Fruit fly (Drosophila melanogaster) whole organism, embryonic: Measurements from ENCODE around the gene dlg1.

Experiments
- Asciz ChIP-seq: fragments of 200-800 bp; sonication (Bioruptor generic); optimal IDR thresholded peaks from 2 replicates; lab custom pipeline; 2017; ENCODE audit warnings: missing biosample characterization, mild to moderate bottlenecking, missing genetic modification characterization, missing genetic modification reagents
- Bgb ChIP-seq: fragments of 200-800 bp; sonication (Bioruptor generic); IDR thresholded peaks from 2 replicates; pipeline ENCODE4 v1.3.6; 2022; ENCODE audit warnings: missing biosample characterization, missing genetic modification characterization; ENCODE audit not compliant: partially characterized antibody
- CG10543 ChIP-seq: fragments of 200-800 bp; sonication (Bioruptor generic); optimal IDR thresholded peaks from 3 replicates; lab custom pipeline; 2017; ENCODE audit warnings: missing biosample characterization, mild to moderate bottlenecking, missing genetic modification characterization, moderate library complexity
- CG12236 ChIP-seq: fragments of 200-800 bp; sonication (Bioruptor generic); optimal IDR thresholded peaks from 2 replicates; lab custom pipeline; 2016; ENCODE audit warnings: missing biosample characterization, missing genetic modification characterization
- CG12299 ChIP-seq: fragments of 200-800 bp; sonication (Bioruptor generic); optimal IDR thresholded peaks from 2 replicates; lab custom pipeline; 2018; ENCODE audit warnings: missing biosample characterization, mild to moderate bottlenecking, missing genetic modification characterization
- CG12659 ChIP-seq: fragments of 200-800 bp; sonication (Bioruptor generic); optimal IDR thresholded peaks from 3 replicates; lab custom pipeline; 2017; ENCODE audit warnings: mild to moderate bottlenecking, missing biosample characterization, missing genetic modification reagents, missing genetic modification characterization
- CG12942 ChIP-seq: fragments of 200-800 bp; sonication (Bioruptor generic); optimal IDR thresholded peaks from 3 replicates; lab custom pipeline; 2016; ENCODE audit warnings: missing biosample characterization, missing genetic modification characterization
- CG13624 ChIP-seq: fragments of 200-800 bp; sonication (Bioruptor generic); optimal IDR thresholded peaks from 2 replicates; lab custom pipeline; 2016; ENCODE audit warnings: missing biosample characterization, missing genetic modification characterization
- CG16863 ChIP-seq: fragments of 200-800 bp; sonication (Bioruptor generic); optimal IDR thresholded peaks from 3 replicates; lab custom pipeline; 2016; ENCODE audit warnings: missing biosample characterization, missing genetic modification characterization
- CG17186 ChIP-seq: fragments of 200-800 bp; sonication (Bioruptor generic); optimal IDR thresholded peaks from 3 replicates; lab custom pipeline; 2017; ENCODE audit warnings: missing biosample characterization, missing genetic modification reagents, missing genetic modification characterization
- CG18599 ChIP-seq: fragments of 200-800 bp; sonication (Bioruptor generic); optimal IDR thresholded peaks from 3 replicates; lab custom pipeline; 2017; ENCODE audit warnings: missing biosample characterization, missing genetic modification characterization, mild to moderate bottlenecking, moderate library complexity, missing genetic modification reagents
- CG2129 ChIP-seq: fragments of 200-800 bp; sonication (Bioruptor generic); IDR thresholded peaks from 2 replicates; pipeline ENCODE4 v1.3.6; 2022; ENCODE audit warnings: missing biosample characterization, missing genetic modification characterization; ENCODE audit not compliant: partially characterized antibody
- CG3847 ChIP-seq: fragments of 200-800 bp; sonication (Bioruptor generic); IDR thresholded peaks from 2 replicates; pipeline ENCODE4 v1.3.6; 2022; ENCODE audit warnings: missing biosample characterization, missing genetic modification characterization
- CG3995 ChIP-seq: fragments of 200-800 bp; sonication (Bioruptor generic); optimal IDR thresholded peaks from 3 replicates; lab custom pipeline; 2016; ENCODE audit warnings: missing biosample characterization, missing genetic modification characterization
- CG4404 ChIP-seq: fragments of 200-800 bp; sonication (Bioruptor generic); IDR thresholded peaks from 2 replicates; pipeline ENCODE4 v1.3.6; 2022; ENCODE audit warnings: missing biosample characterization, missing genetic modification characterization
- CG4820 ChIP-seq: fragments of 200-800 bp; sonication (Bioruptor generic); optimal IDR thresholded peaks from 3 replicates; lab custom pipeline; 2016; ENCODE audit warnings: missing biosample characterization, missing genetic modification characterization
- CG7357 ChIP-seq: fragments of 200-800 bp; sonication (Bioruptor generic); IDR thresholded peaks from 3 replicates; pipeline ENCODE4 v1.3.6; 2022; ENCODE audit warnings: missing biosample characterization, missing genetic modification characterization
- CG7745 ChIP-seq: fragments of 200-800 bp; sonication (Bioruptor generic); optimal IDR thresholded peaks from 2 replicates; lab custom pipeline; 2018; ENCODE audit warnings: missing biosample characterization, mild to moderate bottlenecking, missing genetic modification characterization, moderate library complexity
- CG9727 ChIP-seq: fragments of 200-800 bp; sonication (Bioruptor generic); optimal IDR thresholded peaks from 3 replicates; lab custom pipeline; 2017; ENCODE audit warnings: missing biosample characterization, mild to moderate bottlenecking, missing genetic modification characterization
- Chrac-16 ChIP-seq: fragments of 200-800 bp; sonication (Bioruptor generic); optimal IDR thresholded peaks from 3 replicates; lab custom pipeline; 2016; ENCODE audit warnings: missing biosample characterization, missing genetic modification characterization
- CrebB ChIP-seq: fragments of 200-800 bp; sonication (Bioruptor generic); optimal IDR thresholded peaks from 3 replicates; lab custom pipeline; 2018; ENCODE audit warnings: missing biosample characterization, mild to moderate bottlenecking, missing genetic modification characterization
- Dad ChIP-seq: fragments of 200-800 bp; sonication (Bioruptor generic); optimal IDR thresholded peaks from 3 replicates; lab custom pipeline; 2016; ENCODE audit warnings: missing biosample characterization, missing genetic modification characterization
- Doc3 ChIP-seq: fragments of 200-800 bp; sonication (Bioruptor generic); IDR thresholded peaks from 3 replicates; pipeline ENCODE4 v1.3.6; 2022; ENCODE audit warnings: missing biosample characterization, missing genetic modification characterization; ENCODE audit not compliant: partially characterized antibody
- H15 ChIP-seq: fragments of 200-800 bp; sonication (Bioruptor generic); IDR thresholded peaks from 3 replicates; pipeline ENCODE4 v1.3.6; 2022; ENCODE audit warnings: missing biosample characterization, missing genetic modification characterization
- Hmx ChIP-seq: fragments of 200-800 bp; sonication (Bioruptor generic); optimal IDR thresholded peaks from 2 replicates; lab custom pipeline; 2016; ENCODE audit warnings: missing biosample characterization, missing genetic modification characterization
- MTF-1 ChIP-seq: fragments of 200-800 bp; sonication (Bioruptor generic); optimal IDR thresholded peaks from 2 replicates; lab custom pipeline; 2018; ENCODE audit warnings: missing biosample characterization, mild to moderate bottlenecking, missing genetic modification characterization, borderline replicate concordance
- Max ChIP-seq: fragments of 200-800 bp; sonication (Bioruptor generic); optimal IDR thresholded peaks from 2 replicates; lab custom pipeline; 2016; ENCODE audit warnings: missing biosample characterization, mild to moderate bottlenecking, missing genetic modification characterization
- Ravus ChIP-seq: fragments of 200-800 bp; sonication (Bioruptor generic); IDR thresholded peaks from 2 replicates; pipeline ENCODE4 v1.3.6; 2022; ENCODE audit warnings: missing biosample characterization, missing genetic modification characterization
- Rfx ChIP-seq: fragments of 200-800 bp; sonication (Bioruptor generic); IDR thresholded peaks from 2 replicates; pipeline ENCODE4 v1.3.6; 2022; ENCODE audit warnings: missing biosample characterization, missing genetic modification characterization
- Scr ChIP-seq: fragments of 200-800 bp; sonication (Bioruptor generic); IDR thresholded peaks from 2 replicates; pipeline ENCODE4 v1.3.6; 2022; ENCODE audit warnings: missing biosample characterization, missing genetic modification characterization; ENCODE audit not compliant: partially characterized antibody
- Ssrp ChIP-seq: fragments of 200-800 bp; sonication (Bioruptor generic); optimal IDR thresholded peaks from 2 replicates; lab custom pipeline; 2018; ENCODE audit warnings: missing biosample characterization, mild to moderate bottlenecking, missing genetic modification characterization, moderate library complexity
- Vsx1 ChIP-seq: fragments of 200-800 bp; sonication (Bioruptor generic); optimal IDR thresholded peaks from 2 replicates; lab custom pipeline; 2017; ENCODE audit warnings: missing biosample characterization, mild to moderate bottlenecking, missing genetic modification characterization, missing genetic modification reagents
- amos ChIP-seq: fragments of 200-800 bp; sonication (Bioruptor generic); IDR thresholded peaks from 2 replicates; pipeline ENCODE4 v1.3.6; 2022; ENCODE audit warnings: missing biosample characterization, missing genetic modification characterization; ENCODE audit not compliant: partially characterized antibody
- az2 ChIP-seq: fragments of 200-800 bp; sonication (Bioruptor generic); optimal IDR thresholded peaks from 3 replicates; lab custom pipeline; 2016; ENCODE audit warnings: missing biosample characterization, missing genetic modification characterization
- br ChIP-seq: fragments of >200 bp; optimal IDR thresholded peaks from 2 replicates; lab custom pipeline; 2017
- da ChIP-seq: fragments of 200-800 bp; sonication (Bioruptor generic); optimal IDR thresholded peaks from 2 replicates; lab custom pipeline; 2016; ENCODE audit warnings: missing biosample characterization, missing genetic modification characterization
- ems ChIP-seq: fragments of 200-800 bp; sonication (Bioruptor generic); optimal IDR thresholded peaks from 3 replicates; lab custom pipeline; 2016; ENCODE audit warnings: missing biosample characterization, missing genetic modification characterization
- esg ChIP-seq: fragments of 200-800 bp; sonication (Bioruptor generic); conservative IDR thresholded peaks from 2 replicates; pipeline ENCODE4 v1.3.6; 2022; ENCODE audit warnings: missing biosample characterization, missing genetic modification characterization
- fd3F ChIP-seq: fragments of 200-800 bp; sonication (Bioruptor generic); optimal IDR thresholded peaks from 2 replicates; lab custom pipeline; 2018; ENCODE audit warnings: missing biosample characterization, mild to moderate bottlenecking, missing genetic modification characterization, moderate library complexity
- h ChIP-seq: fragments of >200 bp; optimal IDR thresholded peaks from 2 replicates; lab custom pipeline; 2017
- knrl ChIP-seq: fragments of 200-800 bp; sonication (Bioruptor generic); IDR thresholded peaks from 3 replicates; pipeline ENCODE4 v1.3.6; 2022; ENCODE audit warnings: missing biosample characterization, missing genetic modification characterization; ENCODE audit not compliant: partially characterized antibody
- pan ChIP-seq, 4 experiments: fragments of >200 bp in 3 of 4; fragments of 200-800 bp in 1 of 4; sonication (Bioruptor generic) in 1 of 4; optimal IDR thresholded peaks in 3 of 4; IDR thresholded peaks in 1 of 4; 2 replicates each; pipeline versions ENCODE4 v1.3.6 to Lab custom; 2017 to 2022; ENCODE audit warnings: missing biosample characterization in 2 of 4, missing genetic modification characterization in 2 of 4, mixed read lengths in 1 of 4
- sd ChIP-seq: fragments of 200-800 bp; sonication (Bioruptor generic); optimal IDR thresholded peaks from 3 replicates; lab custom pipeline; 2018; ENCODE audit warnings: missing biosample characterization, mild to moderate bottlenecking, missing genetic modification characterization, moderate library complexity
- sens-2 ChIP-seq: fragments of 200-800 bp; sonication (Bioruptor generic); IDR thresholded peaks from 2 replicates; pipeline ENCODE4 v1.3.6; 2022; ENCODE audit warnings: missing biosample characterization, missing genetic modification characterization
- shn ChIP-seq: fragments of 200-800 bp; sonication (Bioruptor generic); optimal IDR thresholded peaks from 3 replicates; lab custom pipeline; 2016; ENCODE audit warnings: missing biosample characterization, missing genetic modification characterization
- sna ChIP-seq: fragments of 200-800 bp; sonication (Bioruptor generic); IDR thresholded peaks from 2 replicates; pipeline ENCODE4 v1.3.6; 2022; ENCODE audit warnings: missing biosample characterization, missing genetic modification characterization; ENCODE audit not compliant: partially characterized antibody
- tup ChIP-seq: fragments of 200-800 bp; sonication (Bioruptor generic); optimal IDR thresholded peaks from 2 replicates; lab custom pipeline; 2016; ENCODE audit warnings: missing biosample characterization, mild to moderate bottlenecking, missing genetic modification characterization, moderate library complexity
- usp ChIP-seq: fragments of >200 bp; optimal IDR thresholded peaks from 2 replicates; lab custom pipeline; 2017; ENCODE audit warnings: missing biosample characterization, missing genetic modification characterization
- z ChIP-seq: fragments of 200-800 bp; sonication (Bioruptor generic); IDR thresholded peaks from 3 replicates; pipeline ENCODE4 v1.3.6; 2022; ENCODE audit warnings: missing biosample characterization, missing genetic modification characterization

dlg1 gene

DNA sequence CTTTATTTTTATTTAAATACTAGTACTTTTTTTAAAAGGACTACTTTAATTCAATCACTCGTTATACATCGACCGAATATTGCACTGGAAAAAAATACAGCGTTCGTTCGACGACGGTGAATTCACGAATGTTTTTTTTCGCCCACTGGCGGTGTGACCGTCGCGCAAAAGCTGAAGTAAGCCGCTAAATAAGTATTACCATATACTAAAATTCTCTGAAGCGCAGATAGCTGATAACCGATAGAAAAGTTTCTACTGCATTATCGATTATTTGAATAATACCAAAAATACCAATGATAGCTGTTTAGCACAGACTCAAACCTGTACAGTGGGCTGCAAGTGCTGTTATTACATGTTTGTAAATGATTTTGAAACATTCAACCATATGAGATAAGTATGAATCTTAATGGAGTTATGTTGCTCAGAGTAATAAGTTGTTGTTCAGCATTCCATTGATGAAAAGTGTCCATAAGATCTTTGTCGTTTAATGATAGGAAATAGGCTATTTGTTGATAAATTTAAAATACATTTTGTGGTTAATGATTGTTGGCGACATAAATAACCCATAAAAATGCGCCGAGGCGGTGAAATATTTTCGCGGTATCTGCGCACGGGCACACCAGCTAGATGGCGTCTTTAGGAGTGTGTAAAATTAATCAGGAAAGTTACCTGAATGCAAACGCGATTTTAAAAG, 84.9 kb downstream of the dlg1 start, which contains the start of the genes Evi5 and HP5 (continued):
- no peak for TF ChIP-seq ems
- TF ChIP-seq tup = no peak
- no peak for TF ChIP-seq CG16863 (GFP tag; lab: Kevin White, UChicago)
- peak; percentile 21 for TF ChIP-seq CG3995 (GFP tag; lab: Kevin White, UChicago)
- TF ChIP-seq Hmx (GFP tag; lab: Kevin White, UChicago) = no peak
- peak; percentile 81 for TF ChIP-seq Rfx (GFP tag; lab: Robert Waterston, UW)
- TF ChIP-seq CG3847 (GFP tag; lab: Robert Waterston, UW) = peak; percentile 49
- TF ChIP-seq Max (GFP tag; lab: Kevin White, UChicago) = peak; percentile 2
- TF ChIP-seq sna (GFP tag; lab: Robert Waterston, UW) = no peak
- peak; percentile 60; the same call in 1 of the 2 replicates for TF ChIP-seq Bgb
- TF ChIP-seq Ravus (GFP tag; lab: Robert Waterston, UW) = no peak
- TF ChIP-seq Ssrp (tag; lab: Kevin White, UChicago) = peak; percentile 2
- no peak for TF ChIP-seq h (lab: Kevin White, UChicago)
- no peak for TF ChIP-seq Doc3 (GFP tag; lab: Robert Waterston, UW)
- no peak for TF ChIP-seq z
- no peak for TF ChIP-seq Vsx1
- TF ChIP-seq fd3F (GFP tag; lab: Kevin White, UChicago) = no peak
- TF ChIP-seq CG12659 (GFP tag; lab: Kevin White, UChicago) = peak; percentile 73
- TF ChIP-seq esg = peak; percentile 63
- TF ChIP-seq Asciz (GFP tag; lab: Kevin White, UChicago) = no peak
- no peak for TF ChIP-seq MTF-1 (GFP tag; lab: Kevin White, UChicago)
- peak; percentile 43 for TF ChIP-seq CG17186
- TF ChIP-seq CrebB = no peak
- TF ChIP-seq CG18599 (GFP tag; lab: Kevin White, UChicago) = no peak
- TF ChIP-seq da (GFP tag; lab: Kevin White, UChicago) = no peak
- peak; percentile 36 for TF ChIP-seq Chrac-16 (GFP tag; lab: Kevin White, UChicago)
- TF ChIP-seq CG9727 (GFP tag; lab: Kevin White, UChicago) = peak; percentile 49
- TF ChIP-seq sd (tag; lab: Kevin White, UChicago) = peak; percentile 34
- peak; percentile 26; the same call in 1 of the 3 replicates for TF ChIP-seq CG7357 (GFP tag; lab: Robert Waterston, UW)
- TF ChIP-seq CG10543 (GFP tag; lab: Kevin White, UChicago) = peak; percentile 29
- TF ChIP-seq CG12942 (GFP tag; lab: Kevin White, UChicago) = peak; percentile 20
- no peak for TF ChIP-seq az2 (GFP tag; lab: Kevin White, UChicago)
- TF ChIP-seq usp = no peak
- peak; percentile 64 for TF ChIP-seq amos (GFP tag; lab: Robert Waterston, UW)
- TF ChIP-seq sens-2 (GFP tag; lab: Robert Waterston, UW) = no peak
- TF ChIP-seq CG12299 = peak; percentile 24
- TF ChIP-seq br (lab: Kevin White, UChicago) = no peak
- TF ChIP-seq H15 (GFP tag; lab: Robert Waterston, UW) = peak; percentile 29; the same call in 1 of the 3 replicates
- TF ChIP-seq CG13624 = peak; percentile 80
- TF ChIP-seq knrl (GFP tag; lab: Robert Waterston, UW) = peak; percentile 59
- TF ChIP-seq CG4820 (GFP tag; lab: Kevin White, UChicago) = no peak
- TF ChIP-seq CG2129 (GFP tag; lab: Robert Waterston, UW) = no peak
- peak; percentile 64 for TF ChIP-seq CG4404 (GFP tag; lab: Robert Waterston, UW)
- peak; percentile 61 for TF ChIP-seq Scr (GFP tag; lab: Robert Waterston, UW)
- TF ChIP-seq pan (optimal IDR thresholded peaks at IDR 0.05; lab: Kevin White, UChicago) = no peak
- peak in 1 of 2 experiments; percentile 16 for TF ChIP-seq pan (GFP tag; optimal IDR thresholded peaks at IDR 0.05 in 1 of 2, IDR thresholded peaks at IDR 0.05 in 1 of 2)
- no peak for TF ChIP-seq CG7745
- peak; percentile 57 for TF ChIP-seq shn (GFP tag; lab: Kevin White, UChicago)
- TF ChIP-seq CG12236 (GFP tag; lab: Kevin White, UChicago) = no peak
- no peak for TF ChIP-seq Dad (GFP tag; lab: Kevin White, UChicago)
